Fruit fly (Drosophila melanogaster): Measurements from ENCODE around the gene CG3281.

CG3281 gene

dm6 chr3R:11948903-11949358, 13.7 kb downstream of the CG3281 start, which contains the start of gene Cad87A (continued):
- no peak for TF ChIP-seq CG12155 (GFP tag; optimal IDR thresholded peaks at IDR 0.05)
- peak; percentile 49 for TF ChIP-seq CG1603 (tag; optimal IDR thresholded peaks at IDR 0.05)
- no peak for TF ChIP-seq so (GFP tag; IDR thresholded peaks at IDR 0.05)
- TF ChIP-seq Pdp1 (GFP tag; optimal IDR thresholded peaks at IDR 0.05) = peak in 1 of 2 experiments; percentile 78
- peak; percentile 52 for TF ChIP-seq CG13894 (tag; optimal IDR thresholded peaks at IDR 0.05)
- peak; percentile 51 for TF ChIP-seq lab (GFP tag; optimal IDR thresholded peaks at IDR 0.05)
- no peak for TF ChIP-seq zf30C (GFP tag; optimal IDR thresholded peaks at IDR 0.05)
- peak; percentile 34 for TF ChIP-seq D19A (tag; optimal IDR thresholded peaks at IDR 0.05)
- TF ChIP-seq fd64A (GFP tag; optimal IDR thresholded peaks at IDR 0.05) = peak; percentile 61
- TF ChIP-seq CG12071 (GFP tag; optimal IDR thresholded peaks at IDR 0.05) = peak; percentile 45
- TF ChIP-seq CG3407 (GFP tag; optimal IDR thresholded peaks at IDR 0.05) = peak; percentile 14
- TF ChIP-seq CG13296 (GFP tag; optimal IDR thresholded peaks at IDR 0.05) = peak; percentile 45
- TF ChIP-seq CG2199 (GFP tag; IDR thresholded peaks at IDR 0.05) = no peak
- no peak for TF ChIP-seq CG42726 (GFP tag; IDR thresholded peaks at IDR 0.05; ENCODE audit: partially characterized antibody)
- TF ChIP-seq abd-A (tag; optimal IDR thresholded peaks at IDR 0.05) = peak; percentile 92
- TF ChIP-seq CG31441 (GFP tag; IDR thresholded peaks at IDR 0.05) = no peak
- no peak for TF ChIP-seq CG17612 (GFP tag; IDR thresholded peaks at IDR 0.05)
- peak; percentile 20 for TF ChIP-seq sug (tag; optimal IDR thresholded peaks at IDR 0.05)
- TF ChIP-seq NfI (GFP tag; optimal IDR thresholded peaks at IDR 0.05) = no peak
- no peak for TF ChIP-seq mld (GFP tag; IDR thresholded peaks at IDR 0.05; ENCODE audit: partially characterized antibody)
- TF ChIP-seq sqz (GFP tag; optimal IDR thresholded peaks at IDR 0.05) = peak; percentile 2
- no peak for TF ChIP-seq nerfin-2 (GFP tag; IDR thresholded peaks at IDR 0.05; ENCODE audit: partially characterized antibody)
- TF ChIP-seq croc (GFP tag; conservative IDR thresholded peaks at IDR 0.05) = no peak
- TF ChIP-seq grau (tag; optimal IDR thresholded peaks at IDR 0.05) = no peak

- TF ChIP-seq Deaf1 (tag; optimal IDR thresholded peaks at IDR 0.05) = no peak
- no peak for TF ChIP-seq row (GFP tag; IDR thresholded peaks at IDR 0.05)
- TF ChIP-seq ham (GFP tag; IDR thresholded peaks at IDR 0.05) = no peak
- TF ChIP-seq HmgD (GFP tag; optimal IDR thresholded peaks at IDR 0.05) = no peak
- TF ChIP-seq CG13624 (GFP tag; optimal IDR thresholded peaks at IDR 0.05) = no peak
- no peak for TF ChIP-seq CG11093 (GFP tag; IDR thresholded peaks at IDR 0.05)
- no peak for TF ChIP-seq Dp (GFP tag; optimal IDR thresholded peaks at IDR 0.05)
- TF ChIP-seq Nf-YC (tag; optimal IDR thresholded peaks at IDR 0.05) = no peak
- TF ChIP-seq CG15479 (GFP tag; optimal IDR thresholded peaks at IDR 0.05) = no peak
- no peak for TF ChIP-seq CG5180 (GFP tag; optimal IDR thresholded peaks at IDR 0.05)
- TF ChIP-seq onecut (GFP tag; IDR thresholded peaks at IDR 0.05) = no peak
- no peak for TF ChIP-seq CG15601 (tag; optimal IDR thresholded peaks at IDR 0.05)
- no peak for TF ChIP-seq CG4282 (GFP tag; optimal IDR thresholded peaks at IDR 0.05)
- no peak for TF ChIP-seq tll (GFP tag; optimal IDR thresholded peaks at IDR 0.05)
- TF ChIP-seq Pdp1 (GFP tag; optimal IDR thresholded peaks at IDR 0.05) = peak in 1 of 2 experiments; percentile 66
- TF ChIP-seq BtbVII (GFP tag; optimal IDR thresholded peaks at IDR 0.05) = no peak
- peak; percentile 57 for TF ChIP-seq sr (GFP tag; IDR thresholded peaks at IDR 0.05)
- no peak for TF ChIP-seq jumu (GFP tag; optimal IDR thresholded peaks at IDR 0.05)
- TF ChIP-seq Ets97D (GFP tag; optimal IDR thresholded peaks at IDR 0.05) = no peak
- no peak for TF ChIP-seq zen (tag; optimal IDR thresholded peaks at IDR 0.05)
- TF ChIP-seq CG17359 (tag; optimal IDR thresholded peaks at IDR 0.05) = no peak
- peak; percentile 59 for TF ChIP-seq sens (GFP tag)
These were observed 14.6 kb downstream of the CG3281 start for dm6 chr3R:11947959-11948358.
